Fruit fly (Drosophila melanogaster): ENCODE results near the gene GCS1.

GCS1 gene

DNA sequence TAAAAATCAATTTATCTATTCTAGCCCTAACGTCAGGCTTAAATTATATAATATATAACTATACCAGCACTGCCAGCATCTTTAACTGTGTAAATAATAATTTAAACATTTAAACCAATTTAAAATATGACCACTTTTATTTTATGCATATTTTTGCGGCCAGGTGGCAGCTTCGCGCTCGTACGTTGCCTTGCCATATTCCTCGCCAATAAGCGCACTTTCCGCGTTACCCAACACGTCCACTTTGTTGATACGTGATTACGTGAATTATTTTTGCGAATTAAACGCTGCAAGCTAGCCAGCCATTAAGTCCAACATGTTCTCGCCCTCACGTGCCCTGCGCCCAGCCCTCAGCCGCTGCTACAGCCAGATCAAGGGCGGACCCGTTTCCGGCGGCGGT lies 2.0 kb upstream of the GCS1 start, which contains the start of gene NdufV3 (continued):
- TF ChIP-seq ttk (GFP tag; IDR thresholded peaks at IDR 0.05) (no peak), btn (GFP tag; optimal IDR thresholded peaks at IDR 0.05) (no peak), luna (GFP tag; optimal IDR thresholded peaks at IDR 0.05) (no peak), pfk (GFP tag; optimal IDR thresholded peaks at IDR 0.05) (no peak), salm (tag; optimal IDR thresholded peaks at IDR 0.05) (no peak), CG12219 (GFP tag; optimal IDR thresholded peaks at IDR 0.05) (no peak), dmrt99B (tag; optimal IDR thresholded peaks at IDR 0.05) (no peak), Vsx1 (GFP tag; optimal IDR thresholded peaks at IDR 0.05) (no peak), CG18764 (GFP tag; optimal IDR thresholded peaks at IDR 0.05) (no peak), CG2116 (GFP tag; optimal IDR thresholded peaks at IDR 0.05) (no peak), zfh2 (GFP tag; optimal IDR thresholded peaks at IDR 0.05) (peak; percentile 20), run (tag; optimal IDR thresholded peaks at IDR 0.05) (no peak), CG10267 (tag; optimal IDR thresholded peaks at IDR 0.05) (peak; percentile 49), ken (GFP tag; IDR thresholded peaks at IDR 0.05) (no peak; the same call in 2 of the 3 replicates), CG7556 (GFP tag; optimal IDR thresholded peaks at IDR 0.05) (no peak), CG34224 (GFP tag; IDR thresholded peaks at IDR 0.05; ENCODE audit: partially characterized antibody) (no peak), Six4 (GFP tag; optimal IDR thresholded peaks at IDR 0.05) (no peak), bab2 (GFP tag; optimal IDR thresholded peaks at IDR 0.05) (no peak), CG6689 (GFP tag; IDR thresholded peaks at IDR 0.05) (0 out of 2 replicates have a peak, but pooled peaks have one; percentile 21), sima (GFP tag; optimal IDR thresholded peaks at IDR 0.05) (no peak), Lpt (GFP tag; optimal IDR thresholded peaks at IDR 0.05) (no peak), onecut (GFP tag; IDR thresholded peaks at IDR 0.05) (no peak), CG13775 (GFP tag; optimal IDR thresholded peaks at IDR 0.05) (no peak), Hmr (GFP tag; optimal IDR thresholded peaks at IDR 0.05) (no peak), corto (GFP tag; optimal IDR thresholded peaks at IDR 0.05) (no peak), gem (tag; optimal IDR thresholded peaks at IDR 0.05) (peak; percentile 24), fu2 (GFP tag; optimal IDR thresholded peaks at IDR 0.05) (no peak), CG16779 (GFP tag; IDR thresholded peaks at IDR 0.05) (no peak), fd102C (GFP tag; optimal IDR thresholded peaks at IDR 0.05) (no peak), pzg (GFP tag; optimal IDR thresholded peaks at IDR 0.05) (peak; percentile 56), ranshi (GFP tag; IDR thresholded peaks at IDR 0.05) (peak; percentile 40; the same call in 1 of the 2 replicates), Adf1 (GFP tag; IDR thresholded peaks at IDR 0.05) (no peak), trem (tag; optimal IDR thresholded peaks at IDR 0.05) (peak; percentile 4), Meics (GFP tag; optimal IDR thresholded peaks at IDR 0.05) (peak; percentile 13), pb (GFP tag; optimal IDR thresholded peaks at IDR 0.05) (no peak), esg (GFP tag; conservative IDR thresholded peaks at IDR 0.05) (no peak), gro (GFP tag; optimal IDR thresholded peaks at IDR 0.05) (no peak), CG6654 (GFP tag; optimal IDR thresholded peaks at IDR 0.05) (no peak), CG12942 (GFP tag; optimal IDR thresholded peaks at IDR 0.05) (no peak), Atf3 (GFP tag; optimal IDR thresholded peaks at IDR 0.05) (no peak), zen (tag; optimal IDR thresholded peaks at IDR 0.05) (no peak), nerfin-1 (tag; optimal IDR thresholded peaks at IDR 0.05) (no peak), CG13894 (tag; optimal IDR thresholded peaks at IDR 0.05) (no peak), NfI (GFP tag; optimal IDR thresholded peaks at IDR 0.05) (peak; percentile 31), CG17361 (GFP tag; IDR thresholded peaks at IDR 0.05) (no peak), Lhr (GFP tag; optimal IDR thresholded peaks at IDR 0.05) (no peak), Fer2 (tag; optimal IDR thresholded peaks at IDR 0.05) (no peak), CG13424 (tag; optimal IDR thresholded peaks at IDR 0.05) (peak; percentile 31), CG15479 (GFP tag; optimal IDR thresholded peaks at IDR 0.05) (no peak), ab (GFP tag; optimal IDR thresholded peaks at IDR 0.05) (no peak), org-1 (GFP tag; optimal IDR thresholded peaks at IDR 0.05) (no peak), Sry-β (GFP tag; optimal IDR thresholded peaks at IDR 0.05) (no peak)
